Fruit fly (Drosophila melanogaster) whole organism, embryonic: ENCODE data around the gene His3.3B.

Experiments used
- Aef1 ChIP-seq: fragments of 200-800 bp; sonication (Bioruptor generic); IDR thresholded peaks from 3 replicates; pipeline ENCODE4 v1.3.6; 2022; ENCODE audit warnings: missing biosample characterization, missing genetic modification characterization
- BEAF-32 ChIP-seq: fragments of 200-800 bp; sonication (Bioruptor generic); optimal IDR thresholded peaks from 3 replicates; lab custom pipeline; 2017; ENCODE audit warnings: missing biosample characterization, missing genetic modification characterization, mild to moderate bottlenecking, moderate library complexity, missing genetic modification reagents
- CG10321 ChIP-seq: fragments of 200-800 bp; sonication (Bioruptor generic); IDR thresholded peaks from 2 replicates; pipeline ENCODE4 v1.3.6; 2022; ENCODE audit warnings: missing biosample characterization, missing genetic modification characterization
- CG12391 ChIP-seq: fragments of 200-800 bp; sonication (Bioruptor generic); optimal IDR thresholded peaks from 3 replicates; lab custom pipeline; 2018; ENCODE audit warnings: missing biosample characterization, mild to moderate bottlenecking, missing genetic modification characterization, moderate library complexity
- CG12744 ChIP-seq: fragments of 200-800 bp; sonication (Bioruptor generic); optimal IDR thresholded peaks from 2 replicates; lab custom pipeline; 2016; ENCODE audit warnings: missing biosample characterization, missing genetic modification characterization
- CG13287 ChIP-seq: fragments of 200-800 bp; sonication (Bioruptor generic); IDR thresholded peaks from 2 replicates; pipeline ENCODE4 v1.3.6; 2022; ENCODE audit warnings: missing biosample characterization, missing genetic modification characterization; ENCODE audit not compliant: partially characterized antibody
- CG14014 ChIP-seq: fragments of 200-800 bp; sonication (Bioruptor generic); IDR thresholded peaks from 2 replicates; pipeline ENCODE4 v1.3.6; 2022; ENCODE audit warnings: missing biosample characterization, missing genetic modification characterization
- CG17568 ChIP-seq: fragments of 200-800 bp; sonication (Bioruptor generic); optimal IDR thresholded peaks from 2 replicates; lab custom pipeline; 2018; ENCODE audit warnings: missing biosample characterization, mild to moderate bottlenecking, missing genetic modification characterization, moderate library complexity
- CG18476 ChIP-seq: fragments of 200-800 bp; sonication (Bioruptor generic); optimal IDR thresholded peaks from 2 replicates; lab custom pipeline; 2016; ENCODE audit warnings: missing biosample characterization, mild to moderate bottlenecking, missing genetic modification characterization
- CG18619 ChIP-seq: fragments of 200-800 bp; sonication (Bioruptor generic); optimal IDR thresholded peaks from 3 replicates; lab custom pipeline; 2017; ENCODE audit warnings: missing biosample characterization, mild to moderate bottlenecking, missing genetic modification characterization
- CG18764 ChIP-seq: fragments of 200-800 bp; sonication (Bioruptor generic); optimal IDR thresholded peaks from 3 replicates; lab custom pipeline; 2016; ENCODE audit warnings: missing biosample characterization, missing genetic modification characterization
- CG2875 ChIP-seq: fragments of 200-800 bp; sonication (Bioruptor generic); optimal IDR thresholded peaks from 2 replicates; lab custom pipeline; 2017; ENCODE audit warnings: missing biosample characterization, mild to moderate bottlenecking, missing genetic modification characterization, missing genetic modification reagents
- CG31388 ChIP-seq: fragments of 200-800 bp; sonication (Bioruptor generic); optimal IDR thresholded peaks from 2 replicates; lab custom pipeline; 2016; ENCODE audit warnings: missing biosample characterization, missing genetic modification characterization
- CG32532 ChIP-seq: fragments of 200-800 bp; sonication (Bioruptor generic); IDR thresholded peaks from 2 replicates; pipeline ENCODE4 v1.3.6; 2022; ENCODE audit warnings: missing biosample characterization, missing genetic modification characterization
- CG32767 ChIP-seq: fragments of 200-800 bp; sonication (Bioruptor generic); IDR thresholded peaks from 2 replicates; pipeline ENCODE4 v1.3.6; 2022; ENCODE audit warnings: missing biosample characterization, missing genetic modification characterization
- CG32772 ChIP-seq: fragments of 200-800 bp; sonication (Bioruptor generic); IDR thresholded peaks from 2 replicates; pipeline ENCODE4 v1.3.6; 2022; ENCODE audit warnings: missing biosample characterization, missing genetic modification characterization
- CG6854 ChIP-seq: fragments of 200-800 bp; sonication (Bioruptor generic); optimal IDR thresholded peaks from 3 replicates; lab custom pipeline; 2017; ENCODE audit warnings: missing biosample characterization, mild to moderate bottlenecking, missing genetic modification characterization
- CG8359 ChIP-seq: fragments of 200-800 bp; sonication (Bioruptor generic); optimal IDR thresholded peaks from 2 replicates; lab custom pipeline; 2017; ENCODE audit warnings: missing biosample characterization, mild to moderate bottlenecking, missing genetic modification characterization, borderline replicate concordance
- CG8388 ChIP-seq: fragments of 200-800 bp; sonication (Bioruptor generic); optimal IDR thresholded peaks from 2 replicates; lab custom pipeline; 2019; ENCODE audit warnings: missing biosample characterization, mild to moderate bottlenecking, missing genetic modification characterization, moderate library complexity
- CG9609 ChIP-seq: fragments of 200-800 bp; sonication (Bioruptor generic); optimal IDR thresholded peaks from 3 replicates; lab custom pipeline; 2016; ENCODE audit warnings: missing biosample characterization, missing genetic modification characterization
- CG9727 ChIP-seq: fragments of 200-800 bp; sonication (Bioruptor generic); optimal IDR thresholded peaks from 3 replicates; lab custom pipeline; 2017; ENCODE audit warnings: missing biosample characterization, mild to moderate bottlenecking, missing genetic modification characterization
- CG9797 ChIP-seq: fragments of 200-800 bp; sonication (Bioruptor generic); optimal IDR thresholded peaks from 3 replicates; lab custom pipeline; 2018; ENCODE audit warnings: missing biosample characterization, mild to moderate bottlenecking, missing genetic modification characterization
- Dad ChIP-seq: fragments of 200-800 bp; sonication (Bioruptor generic); optimal IDR thresholded peaks from 3 replicates; lab custom pipeline; 2016; ENCODE audit warnings: missing biosample characterization, missing genetic modification characterization
- HLH54F ChIP-seq: fragments of 200-800 bp; sonication (Bioruptor generic); optimal IDR thresholded peaks from 3 replicates; lab custom pipeline; 2016; ENCODE audit warnings: missing biosample characterization, missing genetic modification characterization
- Lhr ChIP-seq: fragments of 200-800 bp; sonication (Bioruptor generic); optimal IDR thresholded peaks from 3 replicates; lab custom pipeline; 2017; ENCODE audit warnings: mild to moderate bottlenecking, missing biosample characterization, missing genetic modification reagents, missing genetic modification characterization
- Meics ChIP-seq: fragments of 200-800 bp; sonication (Bioruptor generic); optimal IDR thresholded peaks from 2 replicates; lab custom pipeline; 2017; ENCODE audit warnings: missing biosample characterization, mild to moderate bottlenecking, missing genetic modification characterization
- Mes4 ChIP-seq: fragments of 200-800 bp; sonication (Bioruptor generic); optimal IDR thresholded peaks from 2 replicates; lab custom pipeline; 2016; ENCODE audit warnings: missing biosample characterization, missing genetic modification characterization
- Myb ChIP-seq: fragments of 200-800 bp; sonication (Bioruptor generic); optimal IDR thresholded peaks from 2 replicates; lab custom pipeline; 2016; ENCODE audit warnings: missing biosample characterization, missing genetic modification characterization
- NFAT ChIP-seq: fragments of 200-800 bp; sonication (Bioruptor generic); IDR thresholded peaks from 2 replicates; pipeline ENCODE4 v1.3.6; 2022; ENCODE audit warnings: missing biosample characterization, missing genetic modification characterization
- Optix ChIP-seq: fragments of 200-800 bp; sonication (Bioruptor generic); IDR thresholded peaks from 3 replicates; pipeline ENCODE4 v1.3.6; 2022; ENCODE audit warnings: missing biosample characterization, missing genetic modification characterization
- Ravus ChIP-seq: fragments of 200-800 bp; sonication (Bioruptor generic); IDR thresholded peaks from 2 replicates; pipeline ENCODE4 v1.3.6; 2022; ENCODE audit warnings: missing biosample characterization, missing genetic modification characterization
- ac ChIP-seq: fragments of 200-800 bp; sonication (Bioruptor generic); optimal IDR thresholded peaks from 3 replicates; lab custom pipeline; 2017; ENCODE audit warnings: missing biosample characterization, mild to moderate bottlenecking, missing genetic modification characterization
- ara ChIP-seq: fragments of 200-800 bp; sonication (Bioruptor generic); IDR thresholded peaks from 2 replicates; pipeline ENCODE4 v1.3.6; 2022; ENCODE audit warnings: missing biosample characterization, missing genetic modification characterization
- bab2 ChIP-seq: fragments of 200-800 bp; sonication (Bioruptor generic); optimal IDR thresholded peaks from 2 replicates; lab custom pipeline; 2016; ENCODE audit warnings: missing biosample characterization, missing genetic modification characterization
- dimm ChIP-seq: fragments of 200-800 bp; sonication (Bioruptor generic); IDR thresholded peaks from 2 replicates; pipeline ENCODE4 v1.3.6; 2022; ENCODE audit warnings: missing biosample characterization, missing genetic modification characterization
- dpn ChIP-seq, 2 experiments: fragments of 200-800 bp; sonication (Bioruptor generic); optimal IDR thresholded peaks; 3 replicates each; lab custom pipeline; 2016; ENCODE audit warnings: missing biosample characterization in 2 of 2, missing genetic modification characterization in 2 of 2
- eve ChIP-seq, 2 experiments: fragments of >200 bp; optimal IDR thresholded peaks; 2 replicates each; lab custom pipeline; 2017; ENCODE audit warnings: missing biosample characterization in 2 of 2, missing genetic modification characterization in 2 of 2
- gro ChIP-seq: fragments of 200-800 bp; sonication (Bioruptor generic); optimal IDR thresholded peaks from 2 replicates; lab custom pipeline; 2016; ENCODE audit warnings: missing biosample characterization, missing genetic modification characterization
- h ChIP-seq: fragments of >200 bp; optimal IDR thresholded peaks from 2 replicates; lab custom pipeline; 2017
- hkb ChIP-seq, 2 experiments: fragments of 200-800 bp in 1 of 2; fragments of >200 bp in 1 of 2; sonication (Bioruptor generic) in 1 of 2; IDR thresholded peaks in 1 of 2; optimal IDR thresholded peaks in 1 of 2; 2 replicates each; pipeline versions ENCODE4 v1.3.6 to Lab custom; 2017 to 2022; ENCODE audit warnings: missing biosample characterization in 1 of 2, missing genetic modification characterization in 1 of 2
- jumu ChIP-seq: fragments of 200-800 bp; sonication (Bioruptor generic); optimal IDR thresholded peaks from 3 replicates; lab custom pipeline; 2016; ENCODE audit warnings: missing biosample characterization, missing genetic modification characterization
- lab ChIP-seq: fragments of 200-800 bp; sonication (Bioruptor generic); optimal IDR thresholded peaks from 3 replicates; lab custom pipeline; 2017; ENCODE audit warnings: missing biosample characterization, missing genetic modification characterization, mild to moderate bottlenecking, moderate library complexity, missing genetic modification reagents
- pan ChIP-seq, 4 experiments: fragments of >200 bp in 3 of 4; fragments of 200-800 bp in 1 of 4; sonication (Bioruptor generic) in 1 of 4; optimal IDR thresholded peaks in 3 of 4; IDR thresholded peaks in 1 of 4; 2 replicates each; pipeline versions ENCODE4 v1.3.6 to Lab custom; 2017 to 2022; ENCODE audit warnings: missing biosample characterization in 2 of 4, missing genetic modification characterization in 2 of 4, mixed read lengths in 1 of 4
- psq ChIP-seq: fragments of 200-800 bp; sonication (Bioruptor generic); optimal IDR thresholded peaks from 2 replicates; lab custom pipeline; 2017; ENCODE audit warnings: missing biosample characterization, missing genetic modification characterization
- run ChIP-seq: fragments of 200-800 bp; sonication (Bioruptor generic); optimal IDR thresholded peaks from 3 replicates; lab custom pipeline; 2018; ENCODE audit warnings: missing biosample characterization, mild to moderate bottlenecking, missing genetic modification characterization
- so ChIP-seq: fragments of 200-800 bp; sonication (Bioruptor generic); IDR thresholded peaks from 3 replicates; pipeline ENCODE4 v1.3.6; 2022; ENCODE audit warnings: missing biosample characterization, missing genetic modification characterization
- stwl ChIP-seq: fragments of 200-800 bp; sonication (Bioruptor generic); optimal IDR thresholded peaks from 3 replicates; lab custom pipeline; 2018; ENCODE audit warnings: missing biosample characterization, mild to moderate bottlenecking, missing genetic modification characterization, moderate library complexity
- tio ChIP-seq: fragments of 200-800 bp; sonication (Bioruptor generic); optimal IDR thresholded peaks from 2 replicates; lab custom pipeline; 2017; ENCODE audit warnings: missing biosample characterization, missing genetic modification characterization, inconsistent platforms

The His3.3B gene

dm6 chrX:9109072-9109844 is 47.2 kb downstream of the His3.3B start (continued):
- TF ChIP-seq dimm (GFP tag; lab: Robert Waterston, UW) (no peak), ac (GFP tag; lab: Kevin White, UChicago) (no peak), BEAF-32 (GFP tag; lab: Kevin White, UChicago) (peak; percentile 38), hkb (optimal IDR thresholded peaks at IDR 0.05; lab: Kevin White, UChicago) (no peak), hkb (GFP tag; IDR thresholded peaks at IDR 0.05; lab: Robert Waterston, UW) (peak; percentile 45; the same call in 1 of the 2 replicates), Lhr (GFP tag; lab: Kevin White, UChicago) (peak; percentile 61), CG14014 (GFP tag; lab: Robert Waterston, UW) (no peak), CG18764 (GFP tag; lab: Kevin White, UChicago) (no peak), bab2 (GFP tag; lab: Kevin White, UChicago) (peak; percentile 52), psq (no peak), Mes4 (GFP tag; lab: Kevin White, UChicago) (no peak), CG12744 (GFP tag; lab: Kevin White, UChicago) (peak; percentile 22), Aef1 (GFP tag; lab: Robert Waterston, UW) (0 out of 3 replicates have a peak, but pooled peaks have one; percentile 41), HLH54F (GFP tag; lab: Kevin White, UChicago) (peak; percentile 55), eve (GFP tag; optimal IDR thresholded peaks at IDR 0.05; lab: Kevin White, UChicago) (no peak), CG32767 (no peak), CG8388 (GFP tag; lab: Kevin White, UChicago) (peak; percentile 47), CG6854 (peak; percentile 3), lab (GFP tag; lab: Kevin White, UChicago) (peak; percentile 34), NFAT (GFP tag; lab: Robert Waterston, UW) (no peak), CG10321 (peak; percentile 35; the same call in 1 of the 2 replicates), CG31388 (GFP tag; lab: Kevin White, UChicago) (no peak), Ravus (GFP tag; lab: Robert Waterston, UW) (no peak), gro (GFP tag; lab: Kevin White, UChicago) (peak; percentile 56), CG8359 (GFP tag; lab: Kevin White, UChicago) (no peak), CG9609 (GFP tag; lab: Kevin White, UChicago) (peak; percentile 45), CG2875 (GFP tag; lab: Kevin White, UChicago) (no peak), CG32772 (GFP tag; lab: Robert Waterston, UW) (no peak), CG32532 (GFP tag; lab: Robert Waterston, UW) (peak; percentile 40; the same call in 1 of the 2 replicates), jumu (GFP tag; lab: Kevin White, UChicago) (peak; percentile 45), tio (GFP tag; lab: Kevin White, UChicago) (peak; percentile 78), CG18476 (GFP tag; lab: Kevin White, UChicago) (peak; percentile 55), h (lab: Kevin White, UChicago) (no peak), CG12391 (peak; percentile 70), CG9727 (GFP tag; lab: Kevin White, UChicago) (peak; percentile 72), Myb (GFP tag; lab: Kevin White, UChicago) (peak; percentile 87), pan (optimal IDR thresholded peaks at IDR 0.05; lab: Kevin White, UChicago) (no peak), pan (GFP tag; optimal IDR thresholded peaks at IDR 0.05 in 1 of 2, IDR thresholded peaks at IDR 0.05 in 1 of 2) (peak in 1 of 2 experiments; percentile 44), dpn (GFP tag; optimal IDR thresholded peaks at IDR 0.05; lab: Kevin White, UChicago) (peak; percentile 42 to 46), so (GFP tag; lab: Robert Waterston, UW) (no peak), CG9797 (peak; percentile 69), Dad (GFP tag; lab: Kevin White, UChicago) (peak; percentile 36), CG13287 (GFP tag; lab: Robert Waterston, UW) (no peak), CG18619 (peak; percentile 48), ara (GFP tag; lab: Robert Waterston, UW) (peak; percentile 22; the same call in 1 of the 2 replicates), run (tag; lab: Kevin White, UChicago) (no peak), stwl (tag; lab: Kevin White, UChicago) (peak; percentile 18), Meics (peak; percentile 51), Optix (peak; percentile 41; the same call in 1 of the 3 replicates), CG17568 (peak; percentile 21)
